Worm (Caenorhabditis elegans) whole organism, dauer: ENCODE results near the gene tpp-2.

ENCODE experiments used
- unc-62 ChIP-seq: sonication (generic microtip); optimal IDR thresholded peaks from 2 replicates; lab custom pipeline; 2017; ENCODE audit warnings: missing biosample characterization, missing genetic modification reagents, missing genetic modification characterization

The tpp-2 gene

DNA sequence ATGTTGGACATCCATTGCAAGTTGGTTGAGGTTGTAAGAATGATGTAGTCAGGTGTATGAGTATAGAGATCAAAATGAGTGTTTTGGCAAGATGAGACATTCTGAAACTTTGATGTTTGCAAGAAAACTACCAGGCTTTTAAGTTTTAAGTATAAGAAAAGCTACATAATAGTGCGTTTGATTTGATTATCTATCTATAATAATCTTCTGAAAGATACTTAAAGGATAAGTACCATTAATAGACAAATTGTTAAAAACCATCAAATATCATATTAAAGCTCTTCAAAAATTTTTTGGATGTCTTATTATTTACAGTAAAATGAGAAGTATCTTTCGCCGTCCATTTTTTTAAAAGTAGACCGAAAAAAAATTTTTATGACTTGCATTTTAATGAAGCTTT is 54.2 kb downstream of the tpp-2 start, which contains the start of gene R12C12.10:
Gene R12C12.10, minus strand, starts transcription at position 101 of the 400 bp plus-strand sequence.
- TF ChIP-seq unc-62, result no peak
